Worm (Caenorhabditis elegans) whole organism, young adult: Measurements from ENCODE around the gene eff-1.

Experiments used
- B0019.2 ChIP-seq: fragments of 200-800 bp; sonication (Bioruptor generic); conservative IDR thresholded peaks from 2 replicates; pipeline ENCODE4 v1.3.6; 2022; ENCODE audit warnings: missing genetic modification reagents, missing genetic modification characterization, missing compliant biosample characterization
- B0261.1 ChIP-seq: sonication (generic microtip); optimal IDR thresholded peaks from 2 replicates; lab custom pipeline; 2016; ENCODE audit warnings: mild to moderate bottlenecking, missing genetic modification characterization, moderate library complexity, missing compliant biosample characterization
- B0336.3 ChIP-seq: fragments of 200-800 bp; sonication (Bioruptor generic); IDR thresholded peaks from 2 replicates; pipeline ENCODE4 v1.3.6; 2022; ENCODE audit warnings: missing genetic modification characterization, missing compliant biosample characterization
- C06A6.2 ChIP-seq: fragments of 200-800 bp; sonication (Bioruptor generic); conservative IDR thresholded peaks from 2 replicates; pipeline ENCODE4 v1.3.6; 2022; ENCODE audit warnings: missing genetic modification characterization, missing compliant biosample characterization
- C17E4.6 ChIP-seq: fragments of 200-800 bp; sonication (Bioruptor generic); IDR thresholded peaks from 2 replicates; pipeline ENCODE4 v1.3.6; 2022; ENCODE audit warnings: missing genetic modification reagents, missing genetic modification characterization, missing compliant biosample characterization
- D2030.7 ChIP-seq: fragments of 200-800 bp; sonication (Bioruptor generic); IDR thresholded peaks from 2 replicates; pipeline ENCODE4 v1.3.6; 2022; ENCODE audit warnings: missing genetic modification reagents, missing genetic modification characterization, missing compliant biosample characterization
- F23B12.7 ChIP-seq: sonication (generic microtip); optimal IDR thresholded peaks from 2 replicates; lab custom pipeline; 2017; ENCODE audit warnings: missing genetic modification characterization, mild to moderate bottlenecking, missing compliant biosample characterization, antibody characterized with exemption, moderate library complexity; ENCODE audit not compliant: insufficient read depth
- F33H1.4 ChIP-seq: fragments of 200-800 bp; sonication (Bioruptor generic); IDR thresholded peaks from 2 replicates; pipeline ENCODE4 v1.3.6; 2022; ENCODE audit warnings: missing genetic modification reagents, missing genetic modification characterization, missing compliant biosample characterization
- F49E8.2 ChIP-seq: sonication (generic microtip); optimal IDR thresholded peaks from 3 replicates; lab custom pipeline; 2017; ENCODE audit warnings: missing genetic modification characterization, mild to moderate bottlenecking, missing compliant biosample characterization, antibody characterized with exemption, moderate library complexity; ENCODE audit not compliant: insufficient read depth
- F57A8.1 ChIP-seq: fragments of 200-800 bp; sonication (Bioruptor generic); optimal IDR thresholded peaks from 2 replicates; lab custom pipeline; 2018; ENCODE audit warnings: mild to moderate bottlenecking, missing genetic modification characterization, moderate library complexity, missing compliant biosample characterization
- Y53G8AR.9 ChIP-seq: fragments of 200-800 bp; sonication (Bioruptor generic); conservative IDR thresholded peaks from 2 replicates; pipeline ENCODE4 v1.3.6; 2022; ENCODE audit warnings: missing genetic modification reagents, missing genetic modification characterization, missing compliant biosample characterization
- Y79H2A.3 ChIP-seq: fragments of 200-800 bp; sonication (Bioruptor generic); conservative IDR thresholded peaks from 2 replicates; pipeline ENCODE4 v1.3.6; 2022; ENCODE audit warnings: missing genetic modification reagents, missing genetic modification characterization, missing compliant biosample characterization
- Y95B8A.8 ChIP-seq: fragments of 200-800 bp; sonication (Bioruptor generic); IDR thresholded peaks from 2 replicates; pipeline ENCODE4 v1.3.6; 2022; ENCODE audit warnings: missing genetic modification reagents, missing genetic modification characterization, missing compliant biosample characterization
- ama-1 ChIP-seq, 3 experiments: fragments of 150-350 bp in 1 of 3; sonication (generic microtip) in 2 of 3; optimal IDR thresholded peaks; 2 replicates each; lab custom pipeline; 2014 to 2018; ENCODE audit warnings: missing biosample characterization in 2 of 3, missing genetic modification characterization in 2 of 3, missing genetic modification reagents in 2 of 3
- aptf-3 ChIP-seq: fragments of 200-800 bp; sonication (Bioruptor generic); IDR thresholded peaks from 2 replicates; pipeline ENCODE4 v1.3.6; 2022; ENCODE audit warnings: missing genetic modification characterization, missing compliant biosample characterization
- attf-5 ChIP-seq: fragments of 200-800 bp; sonication (Bioruptor generic); optimal IDR thresholded peaks from 2 replicates; lab custom pipeline; 2018; ENCODE audit warnings: mild to moderate bottlenecking, missing genetic modification characterization, missing compliant biosample characterization
- attf-6 ChIP-seq: fragments of 200-800 bp; sonication (Bioruptor generic); IDR thresholded peaks from 2 replicates; pipeline ENCODE4 v1.3.6; 2022; ENCODE audit warnings: missing genetic modification reagents, missing genetic modification characterization, missing compliant biosample characterization
- ceh-27 ChIP-seq: fragments of 200-800 bp; sonication (Bioruptor generic); optimal IDR thresholded peaks from 2 replicates; lab custom pipeline; 2018; ENCODE audit warnings: mild to moderate bottlenecking, missing genetic modification characterization, moderate library complexity, missing compliant biosample characterization
- dpff-1 ChIP-seq: sonication (generic microtip); optimal IDR thresholded peaks from 2 replicates; lab custom pipeline; 2017; ENCODE audit warnings: mild to moderate bottlenecking, missing genetic modification characterization, missing compliant biosample characterization
- efl-1 ChIP-seq: fragments of 150-350 bp; optimal IDR thresholded peaks from 2 replicates; lab custom pipeline; 2014; ENCODE audit warnings: missing biosample characterization, missing genetic modification reagents, missing genetic modification characterization
- egl-44 ChIP-seq: fragments of 200-800 bp; sonication (Bioruptor generic); IDR thresholded peaks from 2 replicates; pipeline ENCODE4 v1.3.6; 2022; ENCODE audit warnings: missing genetic modification reagents, missing genetic modification characterization, missing compliant biosample characterization
- ekl-4 ChIP-seq: fragments of 200-800 bp; sonication (Bioruptor generic); IDR thresholded peaks from 2 replicates; pipeline ENCODE4 v1.3.6; 2022; ENCODE audit warnings: missing genetic modification reagents, missing genetic modification characterization, missing compliant biosample characterization
- hmg-1.2 ChIP-seq: fragments of 200-800 bp; sonication (Bioruptor generic); IDR thresholded peaks from 2 replicates; pipeline ENCODE4 v1.3.6; 2022; ENCODE audit warnings: missing genetic modification reagents, missing genetic modification characterization, missing compliant biosample characterization
- hrde-1 ChIP-seq: sonication (generic microtip); optimal IDR thresholded peaks from 2 replicates; lab custom pipeline; 2016; ENCODE audit warnings: missing genetic modification characterization, mild to moderate bottlenecking, missing compliant biosample characterization, moderate library complexity, missing genotype, missing genetic modification reagents, borderline replicate concordance
- hsf-1 ChIP-seq: fragments of 200-800 bp; sonication (Bioruptor generic); IDR thresholded peaks from 2 replicates; pipeline ENCODE4 v1.3.6; 2022; ENCODE audit warnings: missing genetic modification reagents, missing genetic modification characterization, missing compliant biosample characterization
- lag-1 ChIP-seq: fragments of 200-800 bp; sonication (Bioruptor generic); IDR thresholded peaks from 2 replicates; pipeline ENCODE4 v1.3.6; 2022; ENCODE audit warnings: missing genetic modification reagents, missing genetic modification characterization, missing compliant biosample characterization
- let-526 ChIP-seq: fragments of 200-800 bp; sonication (Bioruptor generic); IDR thresholded peaks from 2 replicates; pipeline ENCODE4 v1.3.6; 2022; ENCODE audit warnings: missing genetic modification reagents, missing genetic modification characterization, missing compliant biosample characterization
- lin-26 ChIP-seq: fragments of 200-800 bp; sonication (Bioruptor generic); IDR thresholded peaks from 2 replicates; pipeline ENCODE4 v1.3.6; 2022; ENCODE audit warnings: missing genetic modification reagents, missing genetic modification characterization, missing compliant biosample characterization
- lin-54 ChIP-seq: fragments of 200-800 bp; sonication (Bioruptor generic); optimal IDR thresholded peaks from 2 replicates; lab custom pipeline; 2018; ENCODE audit warnings: mild to moderate bottlenecking, missing genetic modification characterization, missing compliant biosample characterization
- lir-1 ChIP-seq: fragments of 200-800 bp; sonication (Bioruptor generic); conservative IDR thresholded peaks from 2 replicates; pipeline ENCODE4 v1.3.6; 2022; ENCODE audit warnings: missing genetic modification reagents, missing genetic modification characterization, missing compliant biosample characterization
- lsl-1 ChIP-seq: fragments of 200-800 bp; sonication (Bioruptor generic); optimal IDR thresholded peaks from 2 replicates; lab custom pipeline; 2018; ENCODE audit warnings: mild to moderate bottlenecking, missing genetic modification characterization, moderate library complexity, missing compliant biosample characterization
- madf-6 ChIP-seq: fragments of 200-800 bp; sonication (Bioruptor generic); IDR thresholded peaks from 2 replicates; pipeline ENCODE4 v1.3.6; 2022; ENCODE audit warnings: missing genetic modification reagents, missing genetic modification characterization, missing compliant biosample characterization
- mxl-1 ChIP-seq: sonication (generic microtip); optimal IDR thresholded peaks from 2 replicates; lab custom pipeline; 2016; ENCODE audit warnings: missing genetic modification characterization, missing compliant biosample characterization
- nfyb-1 ChIP-seq: fragments of 200-800 bp; sonication (Bioruptor generic); IDR thresholded peaks from 2 replicates; pipeline ENCODE4 v1.3.6; 2022; ENCODE audit warnings: missing genetic modification reagents, missing genetic modification characterization, missing compliant biosample characterization
- nhr-80 ChIP-seq: sonication (generic microtip); optimal IDR thresholded peaks from 2 replicates; lab custom pipeline; 2016; ENCODE audit warnings: missing genetic modification characterization, missing compliant biosample characterization
- rcor-1 ChIP-seq: fragments of 200-800 bp; sonication (Bioruptor generic); IDR thresholded peaks from 2 replicates; pipeline ENCODE4 v1.3.6; 2022; ENCODE audit warnings: missing genetic modification reagents, missing genetic modification characterization, missing compliant biosample characterization
- repo-1 ChIP-seq: sonication (generic microtip); optimal IDR thresholded peaks from 2 replicates; lab custom pipeline; 2017; ENCODE audit warnings: mild to moderate bottlenecking, missing genetic modification characterization, missing compliant biosample characterization
- snpc-3.4 ChIP-seq: sonication (generic microtip); optimal IDR thresholded peaks from 2 replicates; lab custom pipeline; 2017; ENCODE audit warnings: missing genetic modification characterization, mild to moderate bottlenecking, missing compliant biosample characterization, antibody characterized with exemption, moderate library complexity, missing genotype, missing genetic modification reagents
- snpc-4 ChIP-seq, 5 experiments: fragments of 150-350 bp in 1 of 5; sonication (generic microtip) in 4 of 5; optimal IDR thresholded peaks; 2 replicates each; lab custom pipeline; 2014 to 2018; ENCODE audit warnings: missing genetic modification characterization in 5 of 5, missing biosample characterization in 3 of 5, antibody characterized with exemption in 2 of 5, mild to moderate bottlenecking in 2 of 5, missing compliant biosample characterization in 2 of 5, missing genotype in 2 of 5, moderate library complexity in 2 of 5, missing genetic modification reagents in 1 of 5
- tbp1 ChIP-seq: fragments of 200-800 bp; sonication (Bioruptor generic); optimal IDR thresholded peaks from 2 replicates; lab custom pipeline; 2018; ENCODE audit warnings: mild to moderate bottlenecking, missing genetic modification characterization, missing compliant biosample characterization
- tlf-1 ChIP-seq: fragments of 200-800 bp; sonication (Bioruptor generic); optimal IDR thresholded peaks from 2 replicates; lab custom pipeline; 2018; ENCODE audit warnings: mild to moderate bottlenecking, missing genetic modification characterization, missing compliant biosample characterization
- unc-130 ChIP-seq: sonication (generic microtip); optimal IDR thresholded peaks from 2 replicates; lab custom pipeline; 2016; ENCODE audit warnings: missing genetic modification reagents, missing genetic modification characterization, missing compliant biosample characterization
- xnd-1 ChIP-seq: sonication (generic microtip); optimal IDR thresholded peaks from 2 replicates; lab custom pipeline; 2016; ENCODE audit warnings: missing genotype, missing genetic modification reagents, missing genetic modification characterization, missing compliant biosample characterization

eff-1 gene

ce11 chrII:8325002-8325539 is 21.4 kb upstream of the eff-1 start, which contains the start of the genes ran-3 and C26D10.3 (continued):
- TF ChIP-seq efl-1 (GFP tag; lab: Kevin White, UChicago) (no peak), hmg-1.2 (peak; percentile 23; the same call in 1 of the 2 replicates), nhr-80 (tag; lab: Kevin White, UChicago) (no peak), aptf-3 (GFP tag; lab: Robert Waterston, UW) (no peak), lag-1 (no peak), tbp1 (no peak), let-526 (GFP tag; lab: Robert Waterston, UW) (no peak), F33H1.4 (GFP tag; lab: Robert Waterston, UW) (peak; percentile 19; the same call in 1 of the 2 replicates), egl-44 (no peak), F57A8.1 (GFP tag; lab: Kevin White, UChicago) (no peak), lin-54 (GFP tag; lab: Kevin White, UChicago) (peak; percentile 61), ama-1 (optimal IDR thresholded peaks at IDR 0.05; lab: Kevin White, UChicago) (no peak), ama-1 (GFP tag; optimal IDR thresholded peaks at IDR 0.05; lab: Kevin White, UChicago) (no peak), Y95B8A.8 (GFP tag; lab: Robert Waterston, UW) (no peak)

- TF ChIP-seq B0336.3 (GFP tag; lab: Robert Waterston, UW) (peak; percentile 43; the same call in 1 of the 2 replicates), snpc-3.4 (tag; lab: Kevin White, UChicago) (peak; percentile 67), ekl-4 (no peak), unc-130 (GFP tag; lab: Kevin White, UChicago) (peak; percentile 38), nfyb-1 (GFP tag; lab: Robert Waterston, UW) (0 out of 2 replicates have a peak, but pooled peaks have one; percentile 56), Y53G8AR.9 (GFP tag; lab: Robert Waterston, UW) (0 out of 2 replicates have a peak, but pooled peaks have one; percentile 50), lsl-1 (GFP tag; lab: Kevin White, UChicago) (peak; percentile 3), B0261.1 (tag; lab: Kevin White, UChicago) (no peak), xnd-1 (tag; lab: Kevin White, UChicago) (peak; percentile 2), F23B12.7 (no peak), Y79H2A.3 (GFP tag; lab: Robert Waterston, UW) (peak; percentile 52; the same call in 1 of the 2 replicates), repo-1 (peak; percentile 34), madf-6 (peak; percentile 49; the same call in 1 of the 2 replicates), C06A6.2 (GFP tag; lab: Robert Waterston, UW) (no peak), hrde-1 (tag; lab: Kevin White, UChicago) (peak; percentile 73), F49E8.2 (tag; lab: Kevin White, UChicago) (peak; percentile 78), rcor-1 (GFP tag; lab: Robert Waterston, UW) (0 out of 2 replicates have a peak, but pooled peaks have one; percentile 42), ceh-27 (GFP tag; lab: Kevin White, UChicago) (no peak), tlf-1 (GFP tag; lab: Kevin White, UChicago) (peak; percentile 51), C17E4.6 (0 out of 2 replicates have a peak, but pooled peaks have one; percentile 5), mxl-1 (tag; lab: Kevin White, UChicago) (no peak), lir-1 (GFP tag; lab: Robert Waterston, UW) (no peak), hsf-1 (GFP tag; lab: Robert Waterston, UW) (peak; percentile 44; the same call in 1 of the 2 replicates), snpc-4 (GFP tag; optimal IDR thresholded peaks at IDR 0.05; lab: Kevin White, UChicago) (peak; percentile 5), snpc-4 (tag; optimal IDR thresholded peaks at IDR 0.05; lab: Kevin White, UChicago) (peak in 1 of 4 experiments; percentile 17), D2030.7 (peak; percentile 37; the same call in 1 of the 2 replicates), attf-5 (GFP tag; lab: Kevin White, UChicago) (peak; percentile 2), lin-26 (0 out of 2 replicates have a peak, but pooled peaks have one; percentile 30), attf-6 (GFP tag; lab: Robert Waterston, UW) (no peak), B0019.2 (GFP tag; lab: Robert Waterston, UW) (no peak), hmg-1.2 (peak; percentile 10), dpff-1 (tag; lab: Kevin White, UChicago) (no peak)
These were observed 20.1 kb upstream of the eff-1 start for ce11 chrII:8326228-8326960.
